Worm (Caenorhabditis elegans): ENCODE measurements around the gene nrx-1.

Gene nrx-1

ce11 chrV:10893510-10894128 lies 68.8 kb downstream of the nrx-1 start, which contains the start of gene F32D8.4:
Gene F32D8.4 (minus strand): TSS chrV:10893560.
- no peak for TF ChIP-seq fos-1 (tag; optimal IDR thresholded peaks at IDR 0.05)
- no peak for TF ChIP-seq ZK546.5 (tag; optimal IDR thresholded peaks at IDR 0.05)
- no peak for TF ChIP-seq ceh-9 (tag; optimal IDR thresholded peaks at IDR 0.05)
- no peak for TF ChIP-seq mml-1 (tag; optimal IDR thresholded peaks at IDR 0.05)
- no peak for TF ChIP-seq R02D3.7 (tag; optimal IDR thresholded peaks at IDR 0.05)
- TF ChIP-seq unc-39 (tag; optimal IDR thresholded peaks at IDR 0.05), result no peak
- no peak for TF ChIP-seq jun-1 (tag; optimal IDR thresholded peaks at IDR 0.05)
- no peak for TF ChIP-seq nhr-237 (tag; optimal IDR thresholded peaks at IDR 0.05)
- TF ChIP-seq aly-2 (tag; optimal IDR thresholded peaks at IDR 0.05), result no peak
- TF ChIP-seq pqm-1 (tag; optimal IDR thresholded peaks at IDR 0.05), result no peak
- TF ChIP-seq zag-1 (tag; optimal IDR thresholded peaks at IDR 0.05), result no peak
- no peak for TF ChIP-seq lin-39 (tag; optimal IDR thresholded peaks at IDR 0.05)
- TF ChIP-seq nhr-23 (tag; optimal IDR thresholded peaks at IDR 0.05), result no peak
- TF ChIP-seq ceh-82 (tag; optimal IDR thresholded peaks at IDR 0.05), result no peak
- TF ChIP-seq elt-3 (tag; optimal IDR thresholded peaks at IDR 0.05), result no peak
- TF ChIP-seq egl-5 (tag; optimal IDR thresholded peaks at IDR 0.05), result no peak

- TF ChIP-seq nhr-43 (tag; optimal IDR thresholded peaks at IDR 0.05; ENCODE audit: poor library complexity, severe bottlenecking) (peak; percentile 93), ztf-11 (tag; optimal IDR thresholded peaks at IDR 0.05) (no peak), pqm-1 (tag; optimal IDR thresholded peaks at IDR 0.05) (peak; percentile 40), lin-39 (tag; optimal IDR thresholded peaks at IDR 0.05) (peak; percentile 90), snpc-4 (tag; optimal IDR thresholded peaks at IDR 0.05) (peak; percentile 88), unc-62 (GFP tag; optimal IDR thresholded peaks at IDR 0.05) (no peak), unc-39 (tag; optimal IDR thresholded peaks at IDR 0.05) (no peak), elt-1 (tag; optimal IDR thresholded peaks at IDR 0.05) (peak; percentile 65), nfya-1 (tag; optimal IDR thresholded peaks at IDR 0.05; ENCODE audit: insufficient read depth) (peak; percentile 81), nhr-25 (tag; optimal IDR thresholded peaks at IDR 0.05) (peak; percentile 88), ztf-4 (tag; optimal IDR thresholded peaks at IDR 0.05) (peak; percentile 53), R02D3.7 (tag; optimal IDR thresholded peaks at IDR 0.05) (peak; percentile 41), nhr-67 (tag; optimal IDR thresholded peaks at IDR 0.05) (no peak), eor-1 (tag; optimal IDR thresholded peaks at IDR 0.05) (no peak), lsy-12 (tag; optimal IDR thresholded peaks at IDR 0.05) (peak; percentile 50), pha-4 (tag; optimal IDR thresholded peaks at IDR 0.05) (peak; percentile 81), lin-15B (tag; optimal IDR thresholded peaks at IDR 0.05) (peak; percentile 92), zag-1 (tag; optimal IDR thresholded peaks at IDR 0.05) (no peak), ZK546.5 (tag; optimal IDR thresholded peaks at IDR 0.05) (peak; percentile 42), ceh-28 (tag; optimal IDR thresholded peaks at IDR 0.05) (peak; percentile 51), nhr-23 (tag; optimal IDR thresholded peaks at IDR 0.05) (peak; percentile 91), skn-1 (tag; optimal IDR thresholded peaks at IDR 0.05) (peak; percentile 50), elt-2 (tag; optimal IDR thresholded peaks at IDR 0.05) (peak; percentile 42), ama-1 (optimal IDR thresholded peaks at IDR 0.05) (peak; percentile 19), hmg-11 (tag; optimal IDR thresholded peaks at IDR 0.05) (peak; percentile 53), jun-1 (tag; optimal IDR thresholded peaks at IDR 0.05) (no peak), ceh-82 (tag; optimal IDR thresholded peaks at IDR 0.05) (peak; percentile 5), egl-5 (tag; optimal IDR thresholded peaks at IDR 0.05) (peak; percentile 79)
These were observed 69.8 kb downstream of the nrx-1 start, which contains the start of the genes F32D8.14 and F32D8.5 for ce11 chrV:10894601-10895000. Gene F32D8.14 (minus strand): TSS chrV:10894788. Gene F32D8.5 (plus strand): TSS chrV:10894800.

ce11 chrV:10896295-10896694 lies 71.5 kb downstream of the nrx-1 start, which contains the start of gene F32D8.13:
Gene F32D8.13 (minus strand): TSS chrV:10896543.
- TF ChIP-seq R02D3.7 (tag; optimal IDR thresholded peaks at IDR 0.05), result no peak
- no peak for TF ChIP-seq egl-5 (tag; optimal IDR thresholded peaks at IDR 0.05)
- no peak for TF ChIP-seq fos-1 (tag; optimal IDR thresholded peaks at IDR 0.05)
- peak; percentile 18 for TF ChIP-seq nhr-23 (tag; optimal IDR thresholded peaks at IDR 0.05)
- peak; percentile 5 for TF ChIP-seq nhr-43 (tag; optimal IDR thresholded peaks at IDR 0.05; ENCODE audit: poor library complexity, severe bottlenecking)
